Worm (Caenorhabditis elegans): ENCODE data around the gene ptr-8.
"Not testable (repeated sequence)": the region's sequence is repeated elsewhere in the genome, so short reads cannot be mapped to it uniquely, and the experiment has no call there.

Gene ptr-8

ce11 chrII:10910219-10910618, 21.1 kb downstream of the ptr-8 start, which contains the start of gene sra-11:
TSS of gene sra-11 (minus strand) at chrII:10910319.
- TF ChIP-seq him-1 (tag; optimal IDR thresholded peaks at IDR 0.05) (no peak), dao-5 (tag; optimal IDR thresholded peaks at IDR 0.05) (no peak)

- TF ChIP-seq W03F9.2 (tag; optimal IDR thresholded peaks at IDR 0.05) (no peak), him-1 (tag; optimal IDR thresholded peaks at IDR 0.05) (no peak), dao-5 (tag; optimal IDR thresholded peaks at IDR 0.05) (no peak)
Observed at ce11 chrII:10912995-10913394, 23.9 kb downstream of the ptr-8 start.

ce11 chrII:10914366-10914765, 25.3 kb downstream of the ptr-8 start, which contains the start of gene F44F4.15:
TSS of gene F44F4.15 (plus strand) at chrII:10914666.
- TF ChIP-seq him-1 (tag; optimal IDR thresholded peaks at IDR 0.05) (no peak), W03F9.2 (tag; optimal IDR thresholded peaks at IDR 0.05) (no peak), dao-5 (tag; optimal IDR thresholded peaks at IDR 0.05) (no peak)

- no peak for TF ChIP-seq W03F9.2 (tag; optimal IDR thresholded peaks at IDR 0.05)
- no peak for TF ChIP-seq dao-5 (tag; optimal IDR thresholded peaks at IDR 0.05)
- TF ChIP-seq him-1 (tag; optimal IDR thresholded peaks at IDR 0.05), result no peak
Observed at ce11 chrII:10915732-10916131, 26.7 kb downstream of the ptr-8 start, which contains the start of gene F44F4.9. TSS of gene F44F4.9 (minus strand) at chrII:10915832.

- no peak for TF ChIP-seq dao-5 (tag; optimal IDR thresholded peaks at IDR 0.05)
- TF ChIP-seq him-1 (tag; optimal IDR thresholded peaks at IDR 0.05), result no peak
- TF ChIP-seq W03F9.2 (tag; optimal IDR thresholded peaks at IDR 0.05), result no peak
Observed at ce11 chrII:10917174-10917573, 28.1 kb downstream of the ptr-8 start, which contains the start of gene F44F4.10. TSS of gene F44F4.10 (minus strand) at chrII:10917274.

ce11 chrII:10918293-10918756, 29.2 kb downstream of the ptr-8 start, which contains the start of gene tba-4:
TSS of gene tba-4 (plus strand) at chrII:10918706.
- no peak for TF ChIP-seq him-1 (tag; optimal IDR thresholded peaks at IDR 0.05)
- no peak for TF ChIP-seq dao-5 (tag; optimal IDR thresholded peaks at IDR 0.05)
- no peak for TF ChIP-seq W03F9.2 (tag; optimal IDR thresholded peaks at IDR 0.05)

- not testable (repeated sequence) for TF ChIP-seq dao-5, him-1, W03F9.2 (tag; optimal IDR thresholded peaks at IDR 0.05)
Observed at ce11 chrII:10922874-10923273, 33.8 kb downstream of the ptr-8 start, which contains the start of gene Y19D2B.1. TSS of gene Y19D2B.1 (minus strand) at chrII:10922974.

DNA sequence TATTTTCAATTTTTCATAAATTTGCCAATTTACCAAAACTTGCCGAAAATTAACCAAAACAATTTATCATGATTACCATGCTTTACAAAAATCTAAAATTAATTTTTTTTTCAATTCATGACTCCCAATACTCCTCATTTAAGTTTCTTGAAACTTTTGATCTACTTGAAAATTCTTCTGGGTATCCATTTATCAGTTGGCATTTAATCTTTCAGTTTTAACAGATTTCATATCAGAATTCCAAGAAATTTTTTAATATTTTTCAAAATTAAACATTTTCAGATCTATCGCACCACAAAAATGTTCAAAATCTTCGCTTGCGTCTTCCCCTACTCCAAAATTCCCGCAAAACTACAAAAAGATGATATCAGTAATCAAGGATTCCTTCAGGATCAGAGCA, 34.9 kb downstream of the ptr-8 start, which contains the start of gene Y19D2B.2:
Gene Y19D2B.2, plus strand, starts transcription at position 301 of the 400 bp plus-strand sequence.
- no peak for TF ChIP-seq him-1 (tag; optimal IDR thresholded peaks at IDR 0.05)
- TF ChIP-seq W03F9.2 (tag; optimal IDR thresholded peaks at IDR 0.05), result no peak
- no peak for TF ChIP-seq dao-5 (tag; optimal IDR thresholded peaks at IDR 0.05)

- TF ChIP-seq W03F9.2 (tag; optimal IDR thresholded peaks at IDR 0.05) (no peak), dao-5 (tag; optimal IDR thresholded peaks at IDR 0.05) (no peak), him-1 (tag; optimal IDR thresholded peaks at IDR 0.05) (no peak)
Observed at ce11 chrII:10924669-10925068, 35.6 kb downstream of the ptr-8 start.

ce11 chrII:10925804-10926570, 36.9 kb downstream of the ptr-8 start, which contains the start of gene metr-1:
TSS of gene metr-1 (plus strand) at chrII:10926561.
- TF ChIP-seq him-1 (tag; optimal IDR thresholded peaks at IDR 0.05) (no peak), W03F9.2 (tag; optimal IDR thresholded peaks at IDR 0.05) (peak; percentile 39), dao-5 (tag; optimal IDR thresholded peaks at IDR 0.05) (no peak)

DNA sequence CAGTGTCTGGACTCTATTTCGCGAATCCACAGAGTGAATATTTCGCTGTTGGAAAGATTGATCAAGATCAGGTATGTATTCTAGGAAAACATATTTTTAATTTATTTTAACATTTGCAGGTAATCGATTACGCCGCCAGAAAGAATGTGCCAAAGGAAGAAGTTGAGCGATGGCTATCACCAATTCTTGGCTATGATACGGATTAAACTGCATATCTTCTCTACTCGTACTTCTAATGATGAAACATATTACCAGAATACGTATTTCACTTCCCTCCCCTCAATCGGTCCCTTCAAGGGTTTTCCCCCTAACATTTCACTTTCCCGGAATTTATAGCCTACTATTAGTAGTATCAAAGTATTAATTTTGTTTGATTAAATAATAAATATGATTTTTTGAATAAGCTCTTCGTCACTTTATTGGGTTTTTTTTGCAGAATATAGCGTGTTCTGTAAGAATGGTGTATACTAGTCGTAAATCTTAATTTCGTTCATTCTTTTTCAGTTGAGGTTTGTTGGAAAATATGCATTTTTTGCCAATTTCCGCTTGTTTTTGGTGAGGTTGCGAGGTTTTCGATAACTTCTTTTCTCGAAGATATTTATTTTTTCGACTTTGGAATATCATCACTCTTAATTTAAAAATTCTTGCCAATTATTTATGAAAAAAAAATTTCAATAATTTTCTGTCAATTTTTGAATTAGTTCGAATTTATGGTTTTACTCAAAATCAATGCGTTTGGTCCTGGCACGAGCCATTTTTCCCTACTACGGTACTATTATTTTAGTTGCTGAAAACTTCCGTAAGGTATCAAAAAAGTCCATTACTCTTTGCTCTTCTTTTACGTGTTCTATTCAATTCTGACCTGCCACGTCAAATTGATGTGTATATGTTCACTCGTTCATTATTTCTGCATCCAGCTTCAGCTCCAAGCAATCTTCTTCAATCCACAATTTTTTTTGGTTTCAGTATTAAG, 41.9 kb downstream of the ptr-8 start:
- TF ChIP-seq him-1 (tag; optimal IDR thresholded peaks at IDR 0.05) (no peak), dao-5 (tag; optimal IDR thresholded peaks at IDR 0.05) (no peak), W03F9.2 (tag; optimal IDR thresholded peaks at IDR 0.05) (no peak)

ce11 chrII:10932305-10932704, 43.2 kb downstream of the ptr-8 start:
- TF ChIP-seq W03F9.2 (tag; optimal IDR thresholded peaks at IDR 0.05) (no peak), him-1 (tag; optimal IDR thresholded peaks at IDR 0.05) (no peak), dao-5 (tag; optimal IDR thresholded peaks at IDR 0.05) (no peak)
